Fruit fly (Drosophila melanogaster): ENCODE results near the gene Ir94d.

- no peak for TF ChIP-seq CG8478 (optimal IDR thresholded peaks at IDR 0.05)
- no peak for TF ChIP-seq CTCF (optimal IDR thresholded peaks at IDR 0.05)
Observed at dm6 chr3R:23363515-23364124, 39.0 kb upstream of the Ir94d start, which contains the start of gene CG4408.
